Fruit fly (Drosophila melanogaster) whole organism, pupa: Measurements from ENCODE around the gene beat-Vb.

Experiments
- CG12605 ChIP-seq: fragments of 200-800 bp; sonication (Bioruptor generic); IDR thresholded peaks from 2 replicates; pipeline ENCODE4 v1.3.6; 2022; ENCODE audit warnings: missing biosample characterization, missing genetic modification characterization
- CG4496 ChIP-seq: fragments of 200-800 bp; sonication (Bioruptor generic); IDR thresholded peaks from 3 replicates; pipeline ENCODE4 v1.3.6; 2022; ENCODE audit warnings: missing biosample characterization, missing genetic modification characterization
- CG8301 ChIP-seq: fragments of 200-800 bp; sonication (Bioruptor generic); optimal IDR thresholded peaks from 2 replicates; lab custom pipeline; 2018; ENCODE audit warnings: missing biosample characterization, mild to moderate bottlenecking, missing genetic modification characterization
- CG9948 ChIP-seq: fragments of 200-800 bp; sonication (Bioruptor generic); optimal IDR thresholded peaks from 2 replicates; lab custom pipeline; 2018; ENCODE audit warnings: missing biosample characterization, mild to moderate bottlenecking, missing genetic modification characterization, moderate library complexity
- EcR ChIP-seq: fragments of 200-800 bp; sonication (Bioruptor generic); optimal IDR thresholded peaks from 3 replicates; lab custom pipeline; 2019; ENCODE audit warnings: missing biosample characterization, missing genetic modification characterization, mild to moderate bottlenecking, moderate library complexity, missing genetic modification reagents
- fd96Ca ChIP-seq: fragments of 200-800 bp; sonication (Bioruptor generic); IDR thresholded peaks from 3 replicates; pipeline ENCODE4 v1.3.6; 2022; ENCODE audit warnings: missing biosample characterization, missing genetic modification characterization

- TF ChIP-seq fd96Ca (GFP tag; lab: Robert Waterston, UW) (0 out of 3 replicates have a peak, but pooled peaks have one; percentile 9), EcR (no peak), CG9948 (tag; lab: Kevin White, UChicago) (peak; percentile 20), CG4496 (GFP tag; lab: Robert Waterston, UW) (no peak), CG12605 (GFP tag; lab: Robert Waterston, UW) (no peak), CG8301 (tag; lab: Kevin White, UChicago) (no peak)
Measured at dm6 chr3R:12957388-12957787, 41.5 kb downstream of the beat-Vb start.
